Fruit fly (Drosophila melanogaster): ENCODE data around the gene CG12155.
A peak's percentile ranks its signal among the peaks of the same experiment; 100 is the strongest.

The CG12155 gene

dm6 chrX:7707350-7708241 is 21.0 kb upstream of the CG12155 start (continued):
- peak; percentile 1 for TF ChIP-seq dmrt11E (tag; optimal IDR thresholded peaks at IDR 0.05)
- TF ChIP-seq CG3163 (GFP tag; optimal IDR thresholded peaks at IDR 0.05): peak; percentile 7
- no peak for TF ChIP-seq bcd (GFP tag; optimal IDR thresholded peaks at IDR 0.05)
- no peak for TF ChIP-seq jumu (GFP tag; optimal IDR thresholded peaks at IDR 0.05)
- TF ChIP-seq trem (tag; optimal IDR thresholded peaks at IDR 0.05): no peak
- no peak for TF ChIP-seq Blimp-1 (GFP tag; optimal IDR thresholded peaks at IDR 0.05)
- no peak for TF ChIP-seq mld (GFP tag; IDR thresholded peaks at IDR 0.05; ENCODE audit: partially characterized antibody)
- no peak for TF ChIP-seq Adf1 (GFP tag; IDR thresholded peaks at IDR 0.05)
- TF ChIP-seq CG11560 (tag; IDR thresholded peaks at IDR 0.05): no peak
- TF ChIP-seq BtbVII (GFP tag; optimal IDR thresholded peaks at IDR 0.05): no peak
- TF ChIP-seq Fer3 (tag; optimal IDR thresholded peaks at IDR 0.05): peak; percentile 13
- no peak for TF ChIP-seq Kr (GFP tag; optimal IDR thresholded peaks at IDR 0.05)
- TF ChIP-seq row (GFP tag; IDR thresholded peaks at IDR 0.05): peak; percentile 16
- TF ChIP-seq CG34376 (GFP tag; optimal IDR thresholded peaks at IDR 0.05): peak; percentile 7
- peak; percentile 8 for TF ChIP-seq schlank (tag; optimal IDR thresholded peaks at IDR 0.05)
- peak; percentile 44 for TF ChIP-seq CG1603 (tag; optimal IDR thresholded peaks at IDR 0.05)
- 0 out of 2 replicates have a peak, but pooled peaks have one; percentile 12 for TF ChIP-seq Drgx (GFP tag; IDR thresholded peaks at IDR 0.05)
- TF ChIP-seq CG4707 (GFP tag; optimal IDR thresholded peaks at IDR 0.05): peak; percentile 13
- no peak for TF ChIP-seq NFAT (GFP tag; IDR thresholded peaks at IDR 0.05)
- TF ChIP-seq CG15696 (tag; optimal IDR thresholded peaks at IDR 0.05): peak; percentile 32
- peak; percentile 5 for TF ChIP-seq kni (GFP tag; optimal IDR thresholded peaks at IDR 0.05)
- TF ChIP-seq ATbp (GFP tag; optimal IDR thresholded peaks at IDR 0.05): peak; percentile 49
- no peak for TF ChIP-seq CG30020 (tag; optimal IDR thresholded peaks at IDR 0.05)
- TF ChIP-seq bigmax (GFP tag; optimal IDR thresholded peaks at IDR 0.05): peak; percentile 91
- no peak for TF ChIP-seq dmrt99B (tag; optimal IDR thresholded peaks at IDR 0.05)
- peak; percentile 31; the same call in 1 of the 2 replicates for TF ChIP-seq CG4360 (GFP tag; IDR thresholded peaks at IDR 0.05)
- peak; percentile 10 for TF ChIP-seq gsb-n (tag; optimal IDR thresholded peaks at IDR 0.05)
- TF ChIP-seq gfzf (GFP tag; optimal IDR thresholded peaks at IDR 0.05): peak; percentile 40
- TF ChIP-seq exex (tag; optimal IDR thresholded peaks at IDR 0.05): peak; percentile 67
- TF ChIP-seq pros (GFP tag; optimal IDR thresholded peaks at IDR 0.05): no peak
- TF ChIP-seq en (GFP tag; optimal IDR thresholded peaks at IDR 0.05): no peak
- peak; percentile 68 for TF ChIP-seq sens (GFP tag)
- TF ChIP-seq CG4404 (GFP tag; IDR thresholded peaks at IDR 0.05): no peak
- TF ChIP-seq dimm (GFP tag; IDR thresholded peaks at IDR 0.05): no peak
- TF ChIP-seq CG10267 (tag; optimal IDR thresholded peaks at IDR 0.05): no peak
- peak; percentile 84 for TF ChIP-seq D19A (tag; optimal IDR thresholded peaks at IDR 0.05)
- peak in 1 of 2 experiments; percentile 54 for TF ChIP-seq eve (GFP tag; optimal IDR thresholded peaks at IDR 0.05)
- TF ChIP-seq tap (tag; optimal IDR thresholded peaks at IDR 0.05): no peak
- TF ChIP-seq br (optimal IDR thresholded peaks at IDR 0.05): no peak
- peak; percentile 14 for TF ChIP-seq ash1 (GFP tag; optimal IDR thresholded peaks at IDR 0.05)
- TF ChIP-seq CG10147 (GFP tag; optimal IDR thresholded peaks at IDR 0.05): no peak
- TF ChIP-seq Pdp1 (GFP tag; optimal IDR thresholded peaks at IDR 0.05): peak in 1 of 2 experiments; percentile 26

All from whole organism, embryonic.